Worm (Caenorhabditis elegans): ENCODE measurements around the gene F11A10.5.
"Not testable (repeated sequence)": the region's sequence is repeated elsewhere in the genome, so short reads cannot be mapped to it uniquely, and the experiment has no call there.

The F11A10.5 gene

DNA sequence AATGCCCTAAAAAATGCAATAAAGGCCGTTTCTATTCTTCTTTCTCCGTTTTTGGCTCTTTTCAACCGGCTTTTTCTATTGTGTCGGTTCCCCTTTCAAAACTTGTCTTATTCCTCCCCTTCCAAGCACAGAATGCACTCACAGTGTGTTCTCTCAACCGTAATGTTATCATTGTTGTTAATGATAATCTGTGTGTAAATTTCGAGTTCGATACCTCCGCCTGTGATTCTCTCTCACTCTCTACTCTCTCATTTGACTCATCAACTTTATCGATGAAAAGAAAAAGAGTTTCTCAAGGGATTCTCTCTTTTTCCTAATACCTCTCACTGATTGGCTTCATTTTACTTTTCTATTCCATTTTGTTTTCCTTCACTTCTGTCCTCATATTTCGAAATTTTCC is 34.8 kb downstream of the F11A10.5 start:
- no peak for TF ChIP-seq flt-1 (GFP tag; IDR thresholded peaks at IDR 0.05)
- no peak for TF ChIP-seq ztf-23 (GFP tag; IDR thresholded peaks at IDR 0.05)
- no peak for TF ChIP-seq tab-1 (GFP tag; IDR thresholded peaks at IDR 0.05)
- no peak for TF ChIP-seq med-1 (GFP tag; optimal IDR thresholded peaks at IDR 0.05; ENCODE audit: insufficient read depth)
- TF ChIP-seq ztf-29 (GFP tag; IDR thresholded peaks at IDR 0.05): no peak
- no peak for TF ChIP-seq klf-2 (GFP tag; conservative IDR thresholded peaks at IDR 0.05)
- no peak for TF ChIP-seq cog-1 (tag; optimal IDR thresholded peaks at IDR 0.05)
- no peak for TF ChIP-seq T22C8.4 (GFP tag; IDR thresholded peaks at IDR 0.05)
- TF ChIP-seq ref-1 (GFP tag; conservative IDR thresholded peaks at IDR 0.05): no peak

DNA sequence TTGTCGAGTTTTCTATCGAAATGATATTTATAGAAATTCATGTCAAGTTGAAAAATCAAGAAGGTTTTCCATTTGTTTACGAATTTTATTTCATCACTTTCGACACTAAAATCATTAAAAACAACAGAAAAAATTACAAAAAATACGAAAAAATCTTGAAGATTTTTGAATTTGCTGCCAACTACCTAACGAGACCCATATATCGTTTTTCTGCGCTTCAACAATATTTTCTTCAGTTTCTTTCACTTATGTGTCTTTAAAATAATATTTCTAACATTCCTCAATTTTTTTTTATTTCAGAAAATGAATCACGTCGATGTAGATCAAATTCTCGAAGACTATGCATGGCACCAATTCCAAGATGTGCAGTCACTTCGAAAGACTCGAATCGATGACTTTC is 35.3 kb downstream of the F11A10.5 start, which contains the start of gene lin-24:
Gene lin-24, plus strand, starts transcription at position 301 of the 400 bp plus-strand sequence.
- TF ChIP-seq T22C8.4 (GFP tag; IDR thresholded peaks at IDR 0.05) (no peak), tab-1 (GFP tag; IDR thresholded peaks at IDR 0.05) (no peak), flt-1 (GFP tag; IDR thresholded peaks at IDR 0.05) (no peak), klf-2 (GFP tag; conservative IDR thresholded peaks at IDR 0.05) (no peak), cog-1 (tag; optimal IDR thresholded peaks at IDR 0.05) (no peak), ztf-29 (GFP tag; IDR thresholded peaks at IDR 0.05) (no peak), med-1 (GFP tag; optimal IDR thresholded peaks at IDR 0.05; ENCODE audit: insufficient read depth) (no peak), ztf-23 (GFP tag; IDR thresholded peaks at IDR 0.05) (no peak), ref-1 (GFP tag; conservative IDR thresholded peaks at IDR 0.05) (no peak)

DNA sequence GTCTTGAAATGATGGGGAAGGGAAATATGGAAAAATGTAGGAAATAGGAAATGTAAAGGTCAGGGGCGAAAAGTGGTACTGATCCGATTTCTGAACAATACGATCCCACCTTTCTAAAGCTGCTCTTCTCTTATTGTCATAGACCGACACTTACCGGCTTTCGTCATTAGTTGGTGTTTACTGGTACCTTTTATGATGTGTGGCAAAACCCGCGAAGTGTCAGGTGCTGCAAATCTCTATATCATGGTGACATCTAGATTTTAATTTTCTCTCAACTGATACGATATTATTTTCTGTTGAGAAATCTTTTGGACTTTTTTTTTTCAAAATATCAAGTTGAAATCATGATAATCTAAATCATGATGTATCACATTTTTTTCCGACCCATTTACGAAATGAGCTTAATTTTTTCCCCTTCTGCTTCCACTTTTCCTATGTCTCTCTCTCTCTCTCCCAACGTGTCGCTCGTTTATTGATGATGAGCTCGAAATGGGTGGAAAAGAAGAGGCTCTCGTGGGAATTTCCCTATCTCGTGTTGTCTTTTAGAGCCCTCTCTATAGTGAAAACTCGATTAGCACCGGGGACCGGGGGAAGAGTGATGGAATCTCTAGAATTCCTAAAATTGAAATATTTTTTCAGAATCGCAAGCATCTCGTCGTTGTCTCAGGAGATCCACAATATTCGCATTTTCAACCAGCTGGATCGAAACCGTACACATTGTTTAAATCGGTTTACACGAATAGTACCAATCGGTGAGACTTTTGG is 37.6 kb downstream of the F11A10.5 start:
- TF ChIP-seq cog-1 (tag; optimal IDR thresholded peaks at IDR 0.05) (no peak), tab-1 (GFP tag; IDR thresholded peaks at IDR 0.05) (no peak), T22C8.4 (GFP tag; IDR thresholded peaks at IDR 0.05) (no peak), ztf-29 (GFP tag; IDR thresholded peaks at IDR 0.05) (no peak), ztf-23 (GFP tag; IDR thresholded peaks at IDR 0.05) (no peak)

DNA sequence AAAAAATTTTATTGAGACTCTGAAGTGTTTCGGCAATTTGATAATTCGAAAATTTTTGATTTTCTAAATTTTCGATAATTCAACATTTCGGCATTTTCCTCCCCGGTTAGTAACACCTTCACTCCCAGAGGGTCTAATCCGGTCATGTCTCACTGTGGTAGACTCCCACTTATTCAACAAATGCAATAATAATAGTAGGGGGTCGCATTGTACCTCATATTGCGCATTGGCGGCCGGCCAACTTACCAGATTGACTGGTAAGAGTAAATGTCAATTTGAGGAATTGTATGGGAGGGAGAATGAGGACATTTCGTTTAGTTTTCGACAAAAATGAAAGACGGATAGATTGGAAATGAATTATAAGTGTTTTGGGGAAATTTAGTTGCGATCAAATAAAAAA is 39.9 kb downstream of the F11A10.5 start:
- TF ChIP-seq med-1 (GFP tag; optimal IDR thresholded peaks at IDR 0.05; ENCODE audit: insufficient read depth) (no peak), ztf-29 (GFP tag; IDR thresholded peaks at IDR 0.05) (no peak), cog-1 (tag; optimal IDR thresholded peaks at IDR 0.05) (no peak), ztf-23 (GFP tag; IDR thresholded peaks at IDR 0.05) (no peak), flt-1 (GFP tag; IDR thresholded peaks at IDR 0.05) (no peak; the same call in 1 of the 2 replicates), ref-1 (GFP tag; conservative IDR thresholded peaks at IDR 0.05) (no peak), klf-2 (GFP tag; conservative IDR thresholded peaks at IDR 0.05) (no peak), T22C8.4 (GFP tag; IDR thresholded peaks at IDR 0.05) (no peak), tab-1 (GFP tag; IDR thresholded peaks at IDR 0.05) (no peak)

DNA sequence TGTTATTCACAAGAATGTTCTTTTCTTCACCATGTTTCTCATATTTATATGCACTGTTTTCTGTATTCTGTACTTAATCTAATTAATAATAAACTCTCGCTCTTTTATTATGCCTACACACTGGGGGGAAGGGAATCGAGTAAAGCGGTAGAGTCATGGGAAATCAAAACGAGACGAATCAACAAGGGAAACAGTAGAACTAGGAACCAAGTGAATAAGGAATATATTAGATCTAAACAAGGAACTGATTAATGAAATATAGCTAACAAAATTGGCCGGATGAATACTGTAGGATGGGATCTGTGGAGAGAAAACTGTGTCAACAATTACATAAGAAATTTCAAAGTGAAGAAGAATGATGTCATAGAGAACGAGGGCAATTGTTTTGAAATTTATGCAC is 41.1 kb downstream of the F11A10.5 start:
- no peak for TF ChIP-seq ztf-23 (GFP tag; IDR thresholded peaks at IDR 0.05)
- no peak for TF ChIP-seq flt-1 (GFP tag; IDR thresholded peaks at IDR 0.05)
- TF ChIP-seq tab-1 (GFP tag; IDR thresholded peaks at IDR 0.05): no peak
- no peak for TF ChIP-seq cog-1 (tag; optimal IDR thresholded peaks at IDR 0.05)
- no peak for TF ChIP-seq ztf-29 (GFP tag; IDR thresholded peaks at IDR 0.05)
- no peak for TF ChIP-seq med-1 (GFP tag; optimal IDR thresholded peaks at IDR 0.05; ENCODE audit: insufficient read depth)
- TF ChIP-seq ref-1 (GFP tag; conservative IDR thresholded peaks at IDR 0.05): no peak
- no peak for TF ChIP-seq T22C8.4 (GFP tag; IDR thresholded peaks at IDR 0.05)
- no peak for TF ChIP-seq klf-2 (GFP tag; conservative IDR thresholded peaks at IDR 0.05)

DNA sequence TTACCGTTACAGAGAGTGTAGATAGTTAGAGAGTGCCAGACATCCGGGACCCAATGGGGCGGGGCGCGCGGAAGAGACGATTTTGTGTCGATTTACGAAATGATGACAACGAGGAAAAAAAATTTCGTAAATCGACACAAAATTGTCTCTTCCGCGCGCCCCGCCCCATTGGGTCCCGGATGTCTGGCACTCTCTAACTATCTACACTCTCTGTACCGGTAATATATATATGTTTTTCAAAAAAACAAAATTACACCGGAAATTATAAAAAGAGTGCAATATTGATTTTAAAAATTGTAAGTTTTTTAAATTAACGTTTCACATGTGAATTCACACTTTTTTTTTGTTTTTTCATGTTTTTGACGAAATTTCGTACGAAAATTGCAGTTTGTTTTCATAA is 44.2 kb downstream of the F11A10.5 start, which contains the start of gene B0001.4:
Gene B0001.4, minus strand, starts transcription at position 101 of the 400 bp plus-strand sequence.
- TF ChIP-seq T22C8.4 (GFP tag; IDR thresholded peaks at IDR 0.05); flt-1 (GFP tag; IDR thresholded peaks at IDR 0.05); ref-1 (GFP tag; conservative IDR thresholded peaks at IDR 0.05): not testable (repeated sequence)

DNA sequence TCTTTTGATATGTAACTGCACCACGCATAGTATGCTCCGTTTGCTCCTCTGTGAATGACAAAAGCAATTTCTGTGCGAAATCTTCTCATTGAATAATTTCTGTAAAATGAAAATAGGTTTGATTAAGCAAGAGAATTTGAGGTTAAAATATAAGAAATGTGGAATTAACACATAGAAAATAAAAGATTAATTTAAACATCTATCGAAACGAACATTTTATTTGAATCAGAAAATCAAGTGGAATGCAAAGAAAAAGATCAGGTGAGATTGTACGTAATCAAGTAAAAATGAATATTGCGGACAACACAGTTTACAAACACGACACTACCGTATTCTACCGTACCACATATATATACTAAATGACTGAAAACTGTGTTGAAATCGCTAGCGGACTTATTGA is 47.0 kb downstream of the F11A10.5 start, which contains the start of gene B0001.8:
Gene B0001.8, minus strand, starts transcription at position 101 of the 400 bp plus-strand sequence.
- TF ChIP-seq ref-1 (GFP tag; conservative IDR thresholded peaks at IDR 0.05) (no peak), tab-1 (GFP tag; IDR thresholded peaks at IDR 0.05) (no peak), klf-2 (GFP tag; conservative IDR thresholded peaks at IDR 0.05) (no peak), ztf-23 (GFP tag; IDR thresholded peaks at IDR 0.05) (no peak), T22C8.4 (GFP tag; IDR thresholded peaks at IDR 0.05) (no peak), med-1 (GFP tag; optimal IDR thresholded peaks at IDR 0.05; ENCODE audit: insufficient read depth) (no peak), flt-1 (GFP tag; IDR thresholded peaks at IDR 0.05) (no peak), ztf-29 (GFP tag; IDR thresholded peaks at IDR 0.05) (no peak), cog-1 (tag; optimal IDR thresholded peaks at IDR 0.05) (no peak)

DNA sequence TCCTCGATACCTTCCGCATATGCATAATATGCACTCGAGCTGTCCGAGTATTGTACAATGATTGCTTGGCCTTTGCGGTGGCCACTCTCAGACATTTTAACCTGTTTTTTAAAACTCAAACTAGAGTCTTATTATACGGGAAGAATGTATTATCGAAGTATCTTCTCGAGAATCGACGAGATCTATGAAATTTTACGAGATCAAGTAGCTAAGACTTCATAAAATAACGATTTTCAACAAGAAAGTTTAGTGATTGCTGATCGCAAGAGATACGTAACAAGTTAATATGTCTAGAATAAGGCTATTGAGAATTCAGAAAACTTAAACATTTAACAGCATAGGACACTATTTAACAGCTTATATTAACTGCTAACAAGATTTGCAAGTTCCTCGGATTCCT is 49.3 kb downstream of the F11A10.5 start, which contains the start of gene B0001.5:
Gene B0001.5, minus strand, starts transcription at position 101 of the 400 bp plus-strand sequence.
- no peak for TF ChIP-seq klf-2 (GFP tag; conservative IDR thresholded peaks at IDR 0.05)
- no peak for TF ChIP-seq flt-1 (GFP tag; IDR thresholded peaks at IDR 0.05)
- no peak for TF ChIP-seq ztf-23 (GFP tag; IDR thresholded peaks at IDR 0.05)

DNA sequence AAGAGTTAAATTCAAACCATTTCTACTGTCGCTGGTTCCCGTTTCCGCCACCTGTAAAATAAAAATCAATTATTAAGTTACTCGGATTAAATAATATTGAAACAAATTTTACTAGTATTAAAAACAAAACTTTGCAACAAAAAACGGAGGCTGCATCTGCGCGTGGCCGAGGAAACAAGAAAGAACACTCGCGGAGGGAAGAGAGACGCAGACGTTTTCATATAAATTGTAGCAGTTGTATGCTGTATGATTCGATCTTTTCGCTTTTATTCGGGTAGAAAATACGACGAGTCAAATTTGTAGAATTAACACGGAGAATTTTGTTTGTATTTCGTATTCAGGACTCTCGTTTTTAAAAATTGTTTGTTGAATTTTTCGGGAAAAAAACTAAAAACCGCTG is 51.8 kb downstream of the F11A10.5 start, which contains the start of gene B0001.3:
Gene B0001.3, minus strand, starts transcription at position 55 of the 400 bp plus-strand sequence.
- TF ChIP-seq ref-1 (GFP tag; conservative IDR thresholded peaks at IDR 0.05) (no peak), tab-1 (GFP tag; IDR thresholded peaks at IDR 0.05) (no peak), ztf-29 (GFP tag; IDR thresholded peaks at IDR 0.05) (no peak), flt-1 (GFP tag; IDR thresholded peaks at IDR 0.05) (no peak), med-1 (GFP tag; optimal IDR thresholded peaks at IDR 0.05; ENCODE audit: insufficient read depth) (no peak), klf-2 (GFP tag; conservative IDR thresholded peaks at IDR 0.05) (no peak), cog-1 (tag; optimal IDR thresholded peaks at IDR 0.05) (no peak), T22C8.4 (GFP tag; IDR thresholded peaks at IDR 0.05) (no peak), ztf-23 (GFP tag; IDR thresholded peaks at IDR 0.05) (no peak)

Data from whole organism, midembryonic.